Fruit fly (Drosophila melanogaster) whole organism, embryonic: ENCODE results near the gene CG8176.

Source experiments
- B-H2 ChIP-seq: fragments of 200-800 bp; sonication (Bioruptor generic); optimal IDR thresholded peaks from 2 replicates; lab custom pipeline; 2018; ENCODE audit warnings: missing biosample characterization, mild to moderate bottlenecking, missing genetic modification characterization
- CG13123 ChIP-seq: fragments of 200-800 bp; sonication (Bioruptor generic); optimal IDR thresholded peaks from 2 replicates; lab custom pipeline; 2016; ENCODE audit warnings: missing biosample characterization, missing genetic modification characterization
- CG3065 ChIP-seq: fragments of 200-800 bp; sonication (Bioruptor generic); optimal IDR thresholded peaks from 2 replicates; lab custom pipeline; 2016; ENCODE audit warnings: missing biosample characterization, missing genetic modification characterization
- CG31388 ChIP-seq: fragments of 200-800 bp; sonication (Bioruptor generic); optimal IDR thresholded peaks from 2 replicates; lab custom pipeline; 2016; ENCODE audit warnings: missing biosample characterization, missing genetic modification characterization
- HmgD ChIP-seq: fragments of 200-800 bp; sonication (Bioruptor generic); optimal IDR thresholded peaks from 3 replicates; lab custom pipeline; 2016; ENCODE audit warnings: missing biosample characterization, missing genetic modification characterization
- Sox100B ChIP-seq: fragments of 200-800 bp; sonication (Bioruptor generic); optimal IDR thresholded peaks from 3 replicates; lab custom pipeline; 2018; ENCODE audit warnings: missing biosample characterization, mild to moderate bottlenecking, missing genetic modification characterization
- Sox102F ChIP-seq: fragments of 200-800 bp; sonication (Bioruptor generic); optimal IDR thresholded peaks from 2 replicates; lab custom pipeline; 2018; ENCODE audit warnings: missing biosample characterization, mild to moderate bottlenecking, missing genetic modification characterization, moderate library complexity
- chif ChIP-seq, 2 experiments: fragments of 200-800 bp; sonication (Bioruptor generic); optimal IDR thresholded peaks; 3 replicates each; lab custom pipeline; 2016; ENCODE audit warnings: missing biosample characterization in 2 of 2, missing genetic modification characterization in 2 of 2
- pan ChIP-seq, 4 experiments: fragments of >200 bp in 3 of 4; fragments of 200-800 bp in 1 of 4; sonication (Bioruptor generic) in 1 of 4; optimal IDR thresholded peaks in 3 of 4; IDR thresholded peaks in 1 of 4; 2 replicates each; pipeline versions ENCODE4 v1.3.6 to Lab custom; 2017 to 2022; ENCODE audit warnings: missing biosample characterization in 2 of 4, missing genetic modification characterization in 2 of 4, mixed read lengths in 1 of 4
- peb ChIP-seq: fragments of 200-800 bp; sonication (Bioruptor generic); IDR thresholded peaks from 2 replicates; pipeline ENCODE4 v1.3.6; 2022; ENCODE audit warnings: missing biosample characterization, missing genetic modification characterization

DNA sequence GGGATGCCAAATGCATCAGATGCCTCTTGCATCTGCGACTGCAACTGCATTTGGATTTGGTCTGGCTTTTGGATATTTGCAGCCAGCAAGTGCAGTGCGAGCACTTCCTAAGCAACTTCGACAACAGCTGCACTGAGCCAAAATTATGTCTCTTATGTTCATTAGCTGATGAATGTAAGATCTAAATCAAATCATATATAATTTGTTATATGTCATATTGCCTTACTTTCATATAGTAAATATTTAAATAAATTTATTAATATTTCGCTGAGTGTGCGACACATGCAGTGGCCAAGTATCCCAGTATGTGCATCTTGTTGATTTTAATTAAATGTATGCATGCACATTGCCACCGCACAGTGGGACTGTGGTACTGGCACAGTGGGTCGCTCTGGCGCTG is 35.4 kb upstream of the CG8176 start:
- TF ChIP-seq peb (no peak), CG3065 (GFP tag; lab: Kevin White, UChicago) (no peak), pan (optimal IDR thresholded peaks at IDR 0.05; lab: Kevin White, UChicago) (no peak), pan (GFP tag; optimal IDR thresholded peaks at IDR 0.05 in 1 of 2, IDR thresholded peaks at IDR 0.05 in 1 of 2) (no peak), CG13123 (GFP tag; lab: Kevin White, UChicago) (no peak), Sox100B (GFP tag; lab: Kevin White, UChicago) (no peak), Sox102F (no peak), CG31388 (GFP tag; lab: Kevin White, UChicago) (no peak), HmgD (no peak), chif (GFP tag; optimal IDR thresholded peaks at IDR 0.05; lab: Kevin White, UChicago) (no peak), B-H2 (GFP tag; lab: Kevin White, UChicago) (no peak)
